Worm (Caenorhabditis elegans): ENCODE results near the gene hot-3.

hot-3 gene

ce11 chrII:13976161-13976560, 44.3 kb upstream of the hot-3 start, which contains the start of gene Y39G8B.2 (continued):
- TF ChIP-seq D2030.7 (GFP tag; IDR thresholded peaks at IDR 0.05) (no peak), ceh-27 (GFP tag; optimal IDR thresholded peaks at IDR 0.05) (peak; percentile 79), attf-5 (GFP tag; optimal IDR thresholded peaks at IDR 0.05) (peak; percentile 95), madf-3 (GFP tag; IDR thresholded peaks at IDR 0.05) (no peak), snpc-4 (GFP tag; optimal IDR thresholded peaks at IDR 0.05) (no peak), snpc-4 (tag; optimal IDR thresholded peaks at IDR 0.05) (peak in 1 of 4 experiments; percentile 74), rec-8 (tag; optimal IDR thresholded peaks at IDR 0.05) (no peak), rcor-1 (GFP tag; IDR thresholded peaks at IDR 0.05) (peak; percentile 47; the same call in 1 of the 2 replicates), pbrm-1 (GFP tag; IDR thresholded peaks at IDR 0.05) (peak; percentile 76; the same call in 1 of the 2 replicates), let-607 (tag; optimal IDR thresholded peaks at IDR 0.05) (peak in 1 of 2 experiments; percentile 1), atf-7 (tag; optimal IDR thresholded peaks at IDR 0.05) (no peak), gei-17 (GFP tag; optimal IDR thresholded peaks at IDR 0.05) (no peak), lin-40 (tag; optimal IDR thresholded peaks at IDR 0.05) (no peak)

ce11 chrII:13974136-13974535, 42.3 kb upstream of the hot-3 start:
- TF ChIP-seq T26A5.8 (tag; optimal IDR thresholded peaks at IDR 0.05), result no peak
- no peak for TF ChIP-seq Y67H2A.10 (GFP tag; conservative IDR thresholded peaks at IDR 0.05)
- no peak for TF ChIP-seq let-607 (tag; optimal IDR thresholded peaks at IDR 0.05)
- TF ChIP-seq repo-1 (tag; optimal IDR thresholded peaks at IDR 0.05), result no peak
- no peak for TF ChIP-seq fkh-3 (tag; optimal IDR thresholded peaks at IDR 0.05)
- TF ChIP-seq F55B11.4 (tag; optimal IDR thresholded peaks at IDR 0.05; ENCODE audit: borderline replicate concordance, insufficient read depth), result no peak
- TF ChIP-seq sdz-38 (tag; optimal IDR thresholded peaks at IDR 0.05), result no peak
- no peak for TF ChIP-seq ama-1 (optimal IDR thresholded peaks at IDR 0.05)
- no peak for TF ChIP-seq ama-1 (GFP tag; optimal IDR thresholded peaks at IDR 0.05)
- TF ChIP-seq nfyb-1 (GFP tag; IDR thresholded peaks at IDR 0.05), result no peak
- TF ChIP-seq lin-54 (GFP tag; optimal IDR thresholded peaks at IDR 0.05), result no peak
- no peak for TF ChIP-seq snpc-1.1 (tag; optimal IDR thresholded peaks at IDR 0.05; ENCODE audit: insufficient read depth)
- TF ChIP-seq gei-17 (GFP tag; optimal IDR thresholded peaks at IDR 0.05), result no peak
- TF ChIP-seq attf-6 (GFP tag; IDR thresholded peaks at IDR 0.05), result no peak
- no peak for TF ChIP-seq hmg-20 (GFP tag; IDR thresholded peaks at IDR 0.05)
- no peak for TF ChIP-seq lin-26 (GFP tag; IDR thresholded peaks at IDR 0.05)
- TF ChIP-seq chd-7 (tag; optimal IDR thresholded peaks at IDR 0.05), result no peak
- no peak for TF ChIP-seq nfya-2 (GFP tag; IDR thresholded peaks at IDR 0.05)

ce11 chrII:13973514-13973913, 41.7 kb upstream of the hot-3 start, which contains the start of gene Y39G8B.1:
TSS of gene Y39G8B.1 (minus strand) at chrII:13973812.
- no peak for TF ChIP-seq pha-4 (tag; optimal IDR thresholded peaks at IDR 0.05)
- no peak for TF ChIP-seq C17E4.6 (GFP tag; IDR thresholded peaks at IDR 0.05)
- TF ChIP-seq unc-62 (GFP tag; optimal IDR thresholded peaks at IDR 0.05), result no peak
- no peak for TF ChIP-seq T07F8.4 (tag; optimal IDR thresholded peaks at IDR 0.05)
- TF ChIP-seq aptf-3 (GFP tag; IDR thresholded peaks at IDR 0.05), result no peak
- no peak for TF ChIP-seq nhr-27 (tag; optimal IDR thresholded peaks at IDR 0.05)
- TF ChIP-seq rpc-1 (optimal IDR thresholded peaks at IDR 0.05), result no peak
- TF ChIP-seq rpc-1 (tag; optimal IDR thresholded peaks at IDR 0.05), result no peak
- TF ChIP-seq nhr-80 (tag; optimal IDR thresholded peaks at IDR 0.05), result peak; percentile 55
- TF ChIP-seq mcd-1 (GFP tag; IDR thresholded peaks at IDR 0.05), result no peak
- TF ChIP-seq let-607 (tag; optimal IDR thresholded peaks at IDR 0.05), result peak; percentile 52 to 64
- TF ChIP-seq dpl-1 (GFP tag; optimal IDR thresholded peaks at IDR 0.05), result no peak
- TF ChIP-seq fkh-3 (tag; optimal IDR thresholded peaks at IDR 0.05), result no peak
- no peak for TF ChIP-seq dpff-1 (tag; optimal IDR thresholded peaks at IDR 0.05)
- no peak for TF ChIP-seq snpc-4 (GFP tag; optimal IDR thresholded peaks at IDR 0.05)
- TF ChIP-seq snpc-4 (tag; optimal IDR thresholded peaks at IDR 0.05), result peak in 1 of 4 experiments; percentile 8

All from whole organism, young adult.